Worm (Caenorhabditis elegans): Measurements from ENCODE around the gene lipl-3.

DNA sequence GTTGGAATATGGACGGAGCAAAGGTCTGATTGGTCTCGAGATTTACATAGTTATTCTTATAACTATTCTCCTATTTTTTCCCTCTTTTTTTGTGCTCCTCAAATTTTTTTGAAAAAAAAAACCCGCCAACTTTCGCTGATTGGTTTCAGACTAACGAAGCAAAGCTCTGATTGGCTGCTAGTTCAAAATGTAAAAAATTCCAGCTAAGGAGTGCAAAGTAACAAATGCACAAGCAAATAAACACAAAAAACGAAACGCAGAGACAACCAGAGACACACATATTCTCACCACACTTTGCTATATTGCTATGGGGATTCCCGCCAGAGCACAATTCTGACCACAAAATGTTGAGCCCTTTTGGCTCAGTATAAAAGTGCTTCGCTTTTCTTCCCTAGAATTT, 26.6 kb downstream of the lipl-3 start, which contains the start of gene T01G6.1:
- TF ChIP-seq nhr-76 (tag; optimal IDR thresholded peaks at IDR 0.05), result no peak
- no peak for TF ChIP-seq R02D3.7 (tag; optimal IDR thresholded peaks at IDR 0.05)
- no peak for TF ChIP-seq elt-3 (tag; optimal IDR thresholded peaks at IDR 0.05)
- TF ChIP-seq nhr-11 (tag; optimal IDR thresholded peaks at IDR 0.05), result no peak
- TF ChIP-seq nhr-12 (tag; optimal IDR thresholded peaks at IDR 0.05), result no peak
- TF ChIP-seq nhr-77 (tag; optimal IDR thresholded peaks at IDR 0.05), result no peak
- no peak for TF ChIP-seq lin-39 (tag; optimal IDR thresholded peaks at IDR 0.05)
- no peak for TF ChIP-seq aly-2 (tag; optimal IDR thresholded peaks at IDR 0.05)
- no peak for TF ChIP-seq nfya-1 (tag; optimal IDR thresholded peaks at IDR 0.05; ENCODE audit: insufficient read depth)
- TF ChIP-seq elt-1 (tag; optimal IDR thresholded peaks at IDR 0.05), result no peak
- TF ChIP-seq ceh-82 (tag; optimal IDR thresholded peaks at IDR 0.05), result no peak
- no peak for TF ChIP-seq pha-4 (tag; optimal IDR thresholded peaks at IDR 0.05)

All from whole organism, L3 larva.